Fruit fly (Drosophila melanogaster) whole organism, wandering third instar larva: Measurements from ENCODE around the gene RpL30.
A peak's percentile ranks its signal among the peaks of the same experiment; 100 is the strongest.

ENCODE experiments used
- Abd-B ChIP-seq: fragments of >200 bp; optimal IDR thresholded peaks from 2 replicates; lab custom pipeline; 2017; ENCODE audit warnings: missing biosample characterization, missing genetic modification characterization
- CG32264 ChIP-seq: fragments of 200-800 bp; sonication (Bioruptor generic); optimal IDR thresholded peaks from 2 replicates; lab custom pipeline; 2016; ENCODE audit warnings: missing biosample characterization, missing genetic modification characterization
- CG9705 ChIP-seq: fragments of 200-800 bp; sonication (Bioruptor generic); optimal IDR thresholded peaks from 2 replicates; lab custom pipeline; 2018; ENCODE audit warnings: missing biosample characterization, mild to moderate bottlenecking, missing genetic modification characterization
- CrebA ChIP-seq: fragments of 200-800 bp; sonication (Bioruptor generic); optimal IDR thresholded peaks from 2 replicates; lab custom pipeline; 2016; ENCODE audit warnings: missing biosample characterization, mild to moderate bottlenecking, missing genetic modification characterization, borderline replicate concordance
- Dfd ChIP-seq: fragments of >200 bp; optimal IDR thresholded peaks from 2 replicates; lab custom pipeline; 2017; ENCODE audit warnings: missing biosample characterization, missing genetic modification characterization
- Dif ChIP-seq: fragments of 200-275, 200-300 bp; sonication (Bioruptor generic); optimal IDR thresholded peaks from 2 replicates; lab custom pipeline; 2018; ENCODE audit warnings: missing biosample characterization, missing genetic modification characterization; ENCODE audit not compliant: partially characterized antibody
- GATAd ChIP-seq: sonication (Bioruptor generic); optimal IDR thresholded peaks from 2 replicates; lab custom pipeline; 2016; ENCODE audit warnings: missing biosample characterization, missing genetic modification characterization
- HLH106 ChIP-seq: fragments of 200-800 bp; optimal IDR thresholded peaks from 3 replicates; lab custom pipeline; 2019; ENCODE audit warnings: missing biosample characterization, mild to moderate bottlenecking, missing genetic modification characterization, moderate library complexity
- Hnf4 ChIP-seq: fragments of 200-800 bp; sonication (Bioruptor generic); optimal IDR thresholded peaks from 2 replicates; lab custom pipeline; 2016; ENCODE audit warnings: missing biosample characterization, mild to moderate bottlenecking, missing genetic modification characterization
- Hr78 ChIP-seq: fragments of >200 bp; optimal IDR thresholded peaks from 2 replicates; lab custom pipeline; 2017; ENCODE audit warnings: missing biosample characterization, missing genetic modification characterization
- Hr83 ChIP-seq: fragments of 200-300 bp; sonication (Bioruptor generic); optimal IDR thresholded peaks from 2 replicates; lab custom pipeline; 2016; ENCODE audit warnings: missing biosample characterization, mild to moderate bottlenecking, missing genetic modification characterization, moderate library complexity; ENCODE audit not compliant: poor library complexity, severe bottlenecking
- Jra ChIP-seq: sonication (Bioruptor generic); optimal IDR thresholded peaks from 2 replicates; lab custom pipeline; 2016; ENCODE audit warnings: missing biosample characterization, missing genetic modification characterization
- Mio ChIP-seq: sonication (Bioruptor generic); optimal IDR thresholded peaks from 2 replicates; lab custom pipeline; 2016; ENCODE audit warnings: missing biosample characterization, missing genetic modification characterization
- Myc ChIP-seq: fragments of >200 bp; optimal IDR thresholded peaks from 2 replicates; lab custom pipeline; 2017
- N ChIP-seq: fragments of >200 bp; optimal IDR thresholded peaks from 2 replicates; lab custom pipeline; 2018; ENCODE audit warnings: missing biosample characterization, missing external identifiers, missing genetic modification characterization
- OdsH ChIP-seq: fragments of 200-800 bp; sonication (Bioruptor generic); optimal IDR thresholded peaks from 2 replicates; lab custom pipeline; 2016; ENCODE audit warnings: missing biosample characterization, mild to moderate bottlenecking, missing genetic modification characterization
- Rel ChIP-seq, 2 experiments: fragments of 200-800 bp; sonication (Bioruptor generic) in 1 of 2; optimal IDR thresholded peaks; 2 replicates in 1 of 2; 3 replicates in 1 of 2; lab custom pipeline; 2016 to 2019; ENCODE audit warnings: mild to moderate bottlenecking in 2 of 2, missing biosample characterization in 2 of 2, missing genetic modification characterization in 2 of 2, moderate library complexity in 1 of 2
- Sp1 ChIP-seq: fragments of 200-800 bp; sonication (Bioruptor generic); optimal IDR thresholded peaks from 3 replicates; lab custom pipeline; 2019; ENCODE audit warnings: missing biosample characterization, mild to moderate bottlenecking, missing genetic modification characterization, moderate library complexity
- Vsx2 ChIP-seq: fragments of 200-300, 225-300 bp; sonication (Bioruptor generic); optimal IDR thresholded peaks from 2 replicates; lab custom pipeline; 2018; ENCODE audit warnings: missing biosample characterization, missing genetic modification characterization; ENCODE audit not compliant: partially characterized antibody
- br ChIP-seq: fragments of 200-800 bp; sonication (Bioruptor generic); optimal IDR thresholded peaks from 2 replicates; lab custom pipeline; 2016; ENCODE audit warnings: missing biosample characterization, missing genetic modification characterization
- brk ChIP-seq: fragments of 200-800 bp; sonication (Bioruptor generic); optimal IDR thresholded peaks from 2 replicates; lab custom pipeline; 2016; ENCODE audit warnings: missing biosample characterization, mild to moderate bottlenecking, missing genetic modification characterization
- dl ChIP-seq, 2 experiments: fragments of 175-275, 200-275 bp in 1 of 2; fragments of 200-275 bp in 1 of 2; sonication (Bioruptor generic); optimal IDR thresholded peaks; lab custom pipeline; 2018; ENCODE audit warnings: mild to moderate bottlenecking in 2 of 2, missing biosample characterization in 2 of 2, missing genetic modification characterization in 2 of 2, moderate library complexity in 2 of 2; ENCODE audit not compliant: partially characterized antibody in 2 of 2, insufficient read depth in 1 of 2
- dmrt93B ChIP-seq: fragments of 200-800 bp; sonication (Bioruptor generic); optimal IDR thresholded peaks from 2 replicates; lab custom pipeline; 2018; ENCODE audit warnings: missing biosample characterization, mild to moderate bottlenecking, missing genetic modification characterization
- dsf ChIP-seq: sonication (Bioruptor generic); optimal IDR thresholded peaks from 2 replicates; lab custom pipeline; 2016; ENCODE audit warnings: missing biosample characterization, missing genetic modification characterization, borderline replicate concordance
- ey ChIP-seq: fragments of 200-800 bp; sonication (Bioruptor generic); optimal IDR thresholded peaks from 2 replicates; lab custom pipeline; 2016; ENCODE audit warnings: missing biosample characterization, missing genetic modification characterization
- foxo ChIP-seq, 2 experiments: fragments of 200-800 bp; sonication (Bioruptor generic); optimal IDR thresholded peaks; 2 replicates in 1 of 2; 3 replicates in 1 of 2; lab custom pipeline; 2016 to 2017; ENCODE audit warnings: missing biosample characterization in 2 of 2, missing genetic modification characterization in 2 of 2
- fru ChIP-seq: fragments of 200-800 bp; sonication (Bioruptor generic); optimal IDR thresholded peaks from 3 replicates; lab custom pipeline; 2016; ENCODE audit warnings: missing biosample characterization, mild to moderate bottlenecking, missing genetic modification characterization
- h ChIP-seq: fragments of 200-800 bp; sonication (Bioruptor generic); optimal IDR thresholded peaks from 3 replicates; lab custom pipeline; 2016; ENCODE audit warnings: missing biosample characterization, mild to moderate bottlenecking, missing genetic modification characterization
- jim ChIP-seq: fragments of 175-275, 200-325 bp; sonication (Bioruptor generic); optimal IDR thresholded peaks from 2 replicates; lab custom pipeline; 2016; ENCODE audit warnings: missing biosample characterization, mild to moderate bottlenecking, missing genetic modification characterization
- lola ChIP-seq: fragments of >200 bp; optimal IDR thresholded peaks from 2 replicates; lab custom pipeline; 2017; ENCODE audit warnings: missing biosample characterization, missing genetic modification characterization
- pan ChIP-seq: fragments of >200 bp; optimal IDR thresholded peaks from 2 replicates; lab custom pipeline; 2017
- psq ChIP-seq: fragments of 200-800 bp; sonication (Bioruptor generic); optimal IDR thresholded peaks from 3 replicates; lab custom pipeline; 2017; ENCODE audit warnings: missing biosample characterization, mild to moderate bottlenecking, missing genetic modification characterization, moderate library complexity
- rgr ChIP-seq: fragments of 200-800 bp; sonication (Bioruptor generic); optimal IDR thresholded peaks from 3 replicates; lab custom pipeline; 2016; ENCODE audit warnings: missing biosample characterization, mild to moderate bottlenecking, missing genetic modification characterization
- sage ChIP-seq: fragments of 200-800 bp; sonication (Bioruptor generic); optimal IDR thresholded peaks from 2 replicates; lab custom pipeline; 2016; ENCODE audit warnings: missing biosample characterization, mild to moderate bottlenecking, missing genetic modification characterization
- sv ChIP-seq: fragments of 200-800 bp; sonication (Bioruptor generic); optimal IDR thresholded peaks from 3 replicates; lab custom pipeline; 2016; ENCODE audit warnings: missing biosample characterization, missing genetic modification characterization
- tai ChIP-seq: sonication (Bioruptor generic); optimal IDR thresholded peaks from 2 replicates; lab custom pipeline; 2016; ENCODE audit warnings: missing biosample characterization, missing genetic modification characterization
- usp ChIP-seq: fragments of >200 bp; optimal IDR thresholded peaks from 2 replicates; lab custom pipeline; 2017; ENCODE audit warnings: missing biosample characterization, missing genetic modification characterization
- woc ChIP-seq: sonication (Bioruptor generic); optimal IDR thresholded peaks from 2 replicates; lab custom pipeline; 2016; ENCODE audit warnings: missing biosample characterization, mild to moderate bottlenecking, missing genetic modification characterization

Gene RpL30

dm6 chr2L:19009130-19009529, at the start of gene RpL30:
TSS of gene RpL30 (minus strand) at chr2L:19009306.
- TF ChIP-seq rgr (peak; percentile 94), Hnf4 (peak; percentile 81), lola (GFP tag; lab: Kevin White, UChicago) (no peak), Sp1 (GFP tag; lab: Kevin White, UChicago) (peak; percentile 92), ey (GFP tag; lab: Kevin White, UChicago) (peak; percentile 54), foxo (GFP tag; optimal IDR thresholded peaks at IDR 0.05; lab: Kevin White, UChicago) (peak; percentile 46 to 79), dmrt93B (GFP tag; lab: Kevin White, UChicago) (peak; percentile 87), psq (GFP tag; lab: Kevin White, UChicago) (peak; percentile 56), CrebA (GFP tag; lab: Kevin White, UChicago) (no peak), brk (GFP tag; lab: Kevin White, UChicago) (no peak), tai (GFP tag; lab: Kevin White, UChicago) (no peak), h (peak; percentile 90), Mio (GFP tag; lab: Kevin White, UChicago) (peak; percentile 71), dsf (GFP tag; lab: Kevin White, UChicago) (peak; percentile 22), HLH106 (tag; lab: Kevin White, UChicago) (peak; percentile 78), jim (no peak), N (GFP tag; lab: Kevin White, UChicago) (no peak), CG9705 (GFP tag; lab: Kevin White, UChicago) (peak; percentile 87), dl (GFP tag; optimal IDR thresholded peaks at IDR 0.05; lab: Kevin White, UChicago; ENCODE audit: insufficient read depth in 1 of 2, partially characterized antibody in 2 of 2) (no peak), woc (GFP tag; lab: Kevin White, UChicago) (peak; percentile 51), br (peak; percentile 90), Myc (lab: Kevin White, UChicago) (peak; percentile 97), Hr83 (GFP tag; lab: Kevin White, UChicago) (peak; percentile 85), pan (lab: Kevin White, UChicago) (no peak), sage (GFP tag; lab: Kevin White, UChicago) (peak; percentile 33), Dfd (GFP tag; lab: Kevin White, UChicago) (no peak), Jra (GFP tag; lab: Kevin White, UChicago) (peak; percentile 71), sv (GFP tag; lab: Kevin White, UChicago) (peak; percentile 88), Vsx2 (no peak), Dif (GFP tag; lab: Kevin White, UChicago) (peak; percentile 49), OdsH (peak; percentile 82), CG32264 (GFP tag; lab: Kevin White, UChicago) (peak; percentile 68), fru (GFP tag; lab: Kevin White, UChicago) (peak; percentile 81), Hr78 (no peak), Rel (GFP tag; optimal IDR thresholded peaks at IDR 0.05; lab: Kevin White, UChicago) (no peak), Rel (tag; optimal IDR thresholded peaks at IDR 0.05; lab: Kevin White, UChicago) (peak; percentile 78), GATAd (GFP tag; lab: Kevin White, UChicago) (no peak), usp (GFP tag; lab: Kevin White, UChicago) (no peak), Abd-B (GFP tag; lab: Kevin White, UChicago) (no peak)

- TF ChIP-seq HLH106 (tag; lab: Kevin White, UChicago) (no peak), CG9705 (GFP tag; lab: Kevin White, UChicago) (no peak), Jra (GFP tag; lab: Kevin White, UChicago) (no peak), CG32264 (GFP tag; lab: Kevin White, UChicago) (no peak), CrebA (GFP tag; lab: Kevin White, UChicago) (no peak), Abd-B (GFP tag; lab: Kevin White, UChicago) (no peak), brk (GFP tag; lab: Kevin White, UChicago) (no peak), Dfd (GFP tag; lab: Kevin White, UChicago) (no peak), h (no peak), woc (GFP tag; lab: Kevin White, UChicago) (no peak), dmrt93B (GFP tag; lab: Kevin White, UChicago) (no peak), Mio (GFP tag; lab: Kevin White, UChicago) (no peak), Hr83 (GFP tag; lab: Kevin White, UChicago) (no peak), ey (GFP tag; lab: Kevin White, UChicago) (no peak)
Measured at dm6 chr2L:19057799-19058198, 48.7 kb upstream of the RpL30 start.
